Fruit fly (Drosophila melanogaster): ENCODE results near the gene CG3168.

The CG3168 gene

DNA sequence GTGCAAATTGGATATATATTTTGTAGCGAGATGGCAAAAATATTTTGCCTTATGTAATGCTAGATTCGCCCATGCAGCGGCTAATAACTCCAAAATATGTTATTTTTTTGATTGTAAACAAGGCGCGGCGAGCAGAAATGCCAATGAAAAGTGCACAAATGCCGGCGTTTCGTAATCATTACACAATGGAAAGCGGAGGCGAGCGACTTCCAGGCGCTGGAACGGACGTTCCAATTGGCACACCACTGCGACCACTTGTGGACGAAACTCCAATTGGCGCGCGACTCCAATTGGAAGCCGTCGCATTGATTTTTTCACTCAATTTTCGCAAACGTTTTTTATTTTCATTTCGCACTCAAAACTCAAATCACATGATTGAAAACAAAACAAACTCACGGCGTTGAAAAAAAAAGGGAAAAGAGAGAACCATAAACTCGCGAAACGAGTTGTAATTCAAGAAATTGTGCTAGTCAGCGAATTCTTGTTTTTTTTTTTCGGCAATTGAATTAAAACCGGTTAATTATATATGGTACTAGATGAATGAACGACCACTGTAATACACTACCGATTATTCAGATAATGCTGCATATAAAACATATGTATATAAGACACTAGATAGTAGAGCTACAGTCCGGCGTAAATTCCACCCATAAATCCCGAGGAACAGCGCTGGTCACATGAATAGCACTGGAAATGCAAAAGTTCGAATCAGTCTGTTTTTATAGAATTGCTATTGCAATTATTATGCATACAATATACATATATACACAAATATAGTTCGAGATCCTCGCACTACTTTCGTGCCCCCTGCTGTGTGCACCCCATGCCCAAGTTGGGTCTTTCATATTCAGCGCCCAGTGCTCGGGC lies 60.9 kb downstream of the CG3168 start, which contains the start of gene ND-ASHI (continued):
- TF ChIP-seq CG30403 (GFP tag; optimal IDR thresholded peaks at IDR 0.05) (peak; percentile 93), CG10565 (GFP tag; optimal IDR thresholded peaks at IDR 0.05) (peak; percentile 78), GATAe (GFP tag; conservative IDR thresholded peaks at IDR 0.05) (peak; percentile 85), CG9727 (GFP tag; optimal IDR thresholded peaks at IDR 0.05) (peak; percentile 95), CG11456 (GFP tag; IDR thresholded peaks at IDR 0.05) (peak; percentile 97), CG17829 (tag; optimal IDR thresholded peaks at IDR 0.05) (peak; percentile 90), hth (optimal IDR thresholded peaks at IDR 0.05) (no peak), CG12391 (tag; optimal IDR thresholded peaks at IDR 0.05) (peak; percentile 93), Max (GFP tag; optimal IDR thresholded peaks at IDR 0.05) (peak; percentile 94), CoRest (tag; optimal IDR thresholded peaks at IDR 0.05) (peak; percentile 92), sc (optimal IDR thresholded peaks at IDR 0.05) (no peak), sc (GFP tag; optimal IDR thresholded peaks at IDR 0.05) (peak; percentile 82), Sry-δ (GFP tag; optimal IDR thresholded peaks at IDR 0.05) (peak; percentile 52), CG17361 (GFP tag; IDR thresholded peaks at IDR 0.05) (peak; percentile 91), salm (tag; optimal IDR thresholded peaks at IDR 0.05) (peak; percentile 84), CG12769 (tag; optimal IDR thresholded peaks at IDR 0.05) (peak; percentile 99), Dref (GFP tag; IDR thresholded peaks at IDR 0.05) (peak; percentile 45), Hsf (GFP tag; optimal IDR thresholded peaks at IDR 0.05) (peak; percentile 95), CG12659 (GFP tag; optimal IDR thresholded peaks at IDR 0.05) (peak; percentile 96), Rx (GFP tag; IDR thresholded peaks at IDR 0.05) (peak; percentile 95), odd (GFP tag; optimal IDR thresholded peaks at IDR 0.05) (peak; percentile 92), jigr1 (GFP tag; IDR thresholded peaks at IDR 0.05) (peak; percentile 81; the same call in 2 of the 3 replicates), gcm (GFP tag; optimal IDR thresholded peaks at IDR 0.05) (peak; percentile 84), CG2116 (GFP tag; optimal IDR thresholded peaks at IDR 0.05) (peak; percentile 60), Nf-YB (GFP tag; optimal IDR thresholded peaks at IDR 0.05) (peak; percentile 75), NC2α (GFP tag; optimal IDR thresholded peaks at IDR 0.05) (peak; percentile 77), CG30020 (tag; optimal IDR thresholded peaks at IDR 0.05) (peak; percentile 41), CG8944 (GFP tag; optimal IDR thresholded peaks at IDR 0.05) (peak; percentile 83), CG1233 (GFP tag; optimal IDR thresholded peaks at IDR 0.05) (peak; percentile 92), CG2678 (tag; optimal IDR thresholded peaks at IDR 0.05) (peak; percentile 96), ato (GFP tag; IDR thresholded peaks at IDR 0.05; ENCODE audit: partially characterized antibody) (no peak), eyg (GFP tag; optimal IDR thresholded peaks at IDR 0.05) (peak; percentile 91), CG11696 (GFP tag; IDR thresholded peaks at IDR 0.05) (peak; percentile 98), CG15601 (tag; optimal IDR thresholded peaks at IDR 0.05) (peak; percentile 83), ssp (GFP tag; IDR thresholded peaks at IDR 0.05) (peak; percentile 81), run (tag; optimal IDR thresholded peaks at IDR 0.05) (peak; percentile 75), Dfd (GFP tag; optimal IDR thresholded peaks at IDR 0.05) (no peak), inv (GFP tag; IDR thresholded peaks at IDR 0.05; ENCODE audit: partially characterized antibody) (no peak), Atf-2 (GFP tag; optimal IDR thresholded peaks at IDR 0.05) (peak; percentile 88), gem (tag; optimal IDR thresholded peaks at IDR 0.05) (peak; percentile 94), CG4854 (GFP tag; optimal IDR thresholded peaks at IDR 0.05) (peak; percentile 93), CHES-1-like (GFP tag; optimal IDR thresholded peaks at IDR 0.05) (peak; percentile 85), eve (GFP tag; optimal IDR thresholded peaks at IDR 0.05) (no peak), PHDP (tag; optimal IDR thresholded peaks at IDR 0.05) (peak; percentile 95), Spps (tag; optimal IDR thresholded peaks at IDR 0.05) (peak; percentile 82), CG18262 (tag; optimal IDR thresholded peaks at IDR 0.05) (peak; percentile 88), pnt (GFP tag; optimal IDR thresholded peaks at IDR 0.05) (peak; percentile 88), HmgD (GFP tag; optimal IDR thresholded peaks at IDR 0.05) (peak; percentile 55), Mrtf (GFP tag; IDR thresholded peaks at IDR 0.05) (peak; percentile 93)

Measured in whole organism, embryonic.